Fruit fly (Drosophila melanogaster): Measurements from ENCODE around the gene Acbp4.

DNA sequence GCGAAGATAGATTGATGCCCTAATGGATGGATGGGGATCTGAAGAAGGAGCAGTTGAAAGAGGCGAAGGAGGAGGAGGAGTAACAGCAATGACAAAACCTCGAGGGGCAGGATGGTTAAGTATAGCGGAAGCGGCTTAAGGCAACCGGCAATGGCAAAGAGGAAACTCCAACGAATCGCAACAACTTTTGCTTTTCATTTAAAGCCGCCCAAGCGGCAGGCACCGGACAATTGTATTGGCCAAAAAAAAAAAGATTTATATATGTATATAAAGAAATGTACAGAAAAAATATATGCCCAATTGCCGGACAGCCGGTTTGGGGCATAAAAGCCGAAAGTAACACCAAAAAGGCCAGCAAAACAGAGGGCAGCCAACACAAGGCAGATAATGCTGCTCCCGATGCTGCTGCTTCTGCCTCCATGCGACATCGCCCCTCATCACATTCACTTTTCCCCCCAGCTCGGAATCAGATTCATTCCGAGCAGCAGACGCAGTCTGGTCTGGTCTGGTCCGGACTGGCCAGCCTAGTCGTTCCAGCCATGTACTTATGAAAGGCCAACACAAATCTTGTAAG lies 36.6 kb downstream of the Acbp4 start:
- TF ChIP-seq sv (GFP tag; optimal IDR thresholded peaks at IDR 0.05) (no peak), Myc (optimal IDR thresholded peaks at IDR 0.05) (no peak), dsf (GFP tag; optimal IDR thresholded peaks at IDR 0.05; ENCODE audit: borderline replicate concordance) (no peak), pan (optimal IDR thresholded peaks at IDR 0.05) (no peak), Hnf4 (GFP tag; optimal IDR thresholded peaks at IDR 0.05) (no peak), Mio (GFP tag; optimal IDR thresholded peaks at IDR 0.05) (no peak), rgr (GFP tag; optimal IDR thresholded peaks at IDR 0.05) (no peak), Dfd (GFP tag; optimal IDR thresholded peaks at IDR 0.05) (no peak), psq (GFP tag; optimal IDR thresholded peaks at IDR 0.05) (no peak), fru (GFP tag; optimal IDR thresholded peaks at IDR 0.05) (no peak), lola (GFP tag; optimal IDR thresholded peaks at IDR 0.05) (no peak), Dif (GFP tag; optimal IDR thresholded peaks at IDR 0.05; ENCODE audit: partially characterized antibody) (no peak), CG9705 (GFP tag; optimal IDR thresholded peaks at IDR 0.05) (no peak)
